Worm (Caenorhabditis elegans): ENCODE measurements around the gene F56B3.6.
"Not testable (repeated sequence)": the region's sequence is repeated elsewhere in the genome, so short reads cannot be mapped to it uniquely, and the experiment has no call there.

DNA sequence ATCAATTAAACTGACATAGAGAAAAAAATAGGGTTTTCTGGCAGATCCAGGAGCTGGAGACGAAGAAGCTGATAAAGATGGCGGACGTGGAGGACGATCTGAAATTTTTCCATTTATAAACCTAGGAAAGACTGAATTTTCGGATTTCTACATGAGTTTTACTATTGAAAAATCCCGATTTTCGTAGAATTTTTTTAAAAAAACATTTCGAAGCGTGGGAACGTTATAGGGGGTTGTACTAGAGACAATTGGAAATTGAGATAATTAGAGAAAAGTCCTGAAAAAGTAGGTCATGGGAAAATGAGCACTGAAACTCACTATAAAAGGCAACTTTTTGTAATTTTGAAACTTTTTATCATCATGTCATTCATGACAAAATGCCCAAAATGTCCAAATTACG is 16.8 kb upstream of the F56B3.6 start, which contains the start of gene F56B3.9:
- TF ChIP-seq pbrm-1 (GFP tag; IDR thresholded peaks at IDR 0.05); ama-1 (optimal IDR thresholded peaks at IDR 0.05); ama-1 (GFP tag; optimal IDR thresholded peaks at IDR 0.05); ztf-26 (tag; optimal IDR thresholded peaks at IDR 0.05); rcor-1 (GFP tag; IDR thresholded peaks at IDR 0.05); ztf-25 (GFP tag; IDR thresholded peaks at IDR 0.05): not testable (repeated sequence)
